Fruit fly (Drosophila melanogaster) whole organism, prepupa: ENCODE results near the gene CG12316.

Experiments
- Blimp-1 ChIP-seq: fragments of 200-800 bp; sonication (Bioruptor generic); optimal IDR thresholded peaks from 3 replicates; lab custom pipeline; 2017; ENCODE audit warnings: missing biosample characterization, missing genetic modification characterization, mild to moderate bottlenecking, moderate library complexity, missing genetic modification reagents
- CG10631 ChIP-seq: fragments of 200-800 bp; sonication (Bioruptor generic); optimal IDR thresholded peaks from 2 replicates; lab custom pipeline; 2016; ENCODE audit warnings: missing biosample characterization, missing genetic modification characterization
- CG10669 ChIP-seq: fragments of 200-800 bp; sonication (Bioruptor generic); optimal IDR thresholded peaks from 3 replicates; lab custom pipeline; 2018; ENCODE audit warnings: missing biosample characterization, mild to moderate bottlenecking, missing genetic modification characterization, moderate library complexity
- CG11762 ChIP-seq: fragments of 200-800 bp; sonication (Bioruptor generic); optimal IDR thresholded peaks from 3 replicates; lab custom pipeline; 2016; ENCODE audit warnings: missing biosample characterization, missing genetic modification characterization; ENCODE audit not compliant: insufficient read depth
- CG11902 ChIP-seq: fragments of 200-800 bp; sonication (Bioruptor generic); optimal IDR thresholded peaks from 3 replicates; lab custom pipeline; 2016; ENCODE audit warnings: missing biosample characterization, missing genetic modification characterization
- CG15336 ChIP-seq: fragments of 200-800 bp; sonication (Bioruptor generic); IDR thresholded peaks from 2 replicates; pipeline ENCODE4 v1.3.6; 2022; ENCODE audit warnings: missing biosample characterization, missing genetic modification characterization
- CG1621 ChIP-seq: fragments of 200-800 bp; sonication (Bioruptor generic); optimal IDR thresholded peaks from 3 replicates; lab custom pipeline; 2018; ENCODE audit warnings: missing biosample characterization, mild to moderate bottlenecking, missing genetic modification characterization
- CG16779 ChIP-seq: fragments of 200-800 bp; sonication (Bioruptor generic); optimal IDR thresholded peaks from 3 replicates; lab custom pipeline; 2017; ENCODE audit warnings: missing biosample characterization, mild to moderate bottlenecking, missing genetic modification characterization
- CG3032 ChIP-seq: fragments of 200-800 bp; optimal IDR thresholded peaks from 2 replicates; lab custom pipeline; 2019; ENCODE audit warnings: missing biosample characterization, mild to moderate bottlenecking, missing genetic modification characterization, moderate library complexity
- CG31627 ChIP-seq: fragments of 200-800 bp; sonication (Bioruptor generic); optimal IDR thresholded peaks from 3 replicates; lab custom pipeline; 2016; ENCODE audit warnings: missing biosample characterization, missing genetic modification characterization
- CG32006 ChIP-seq: fragments of 200-800 bp; sonication (Bioruptor generic); optimal IDR thresholded peaks from 3 replicates; lab custom pipeline; 2017; ENCODE audit warnings: missing biosample characterization, mild to moderate bottlenecking, missing genetic modification characterization
- CG34406 ChIP-seq: fragments of 200-800 bp; sonication (Bioruptor generic); optimal IDR thresholded peaks from 3 replicates; lab custom pipeline; 2016; ENCODE audit warnings: missing biosample characterization, missing genetic modification characterization
- CG6808 ChIP-seq: fragments of 200-800 bp; sonication (Bioruptor generic); optimal IDR thresholded peaks from 3 replicates; lab custom pipeline; 2017; ENCODE audit warnings: missing biosample characterization, missing genetic modification characterization, mild to moderate bottlenecking, moderate library complexity, missing genetic modification reagents
- CG6854 ChIP-seq: fragments of 200-800 bp; sonication (Bioruptor generic); optimal IDR thresholded peaks from 2 replicates; lab custom pipeline; 2017; ENCODE audit warnings: missing biosample characterization, mild to moderate bottlenecking, missing genetic modification characterization
- CG8632 ChIP-seq: fragments of 200-800 bp; sonication (Bioruptor generic); optimal IDR thresholded peaks from 3 replicates; lab custom pipeline; 2016; ENCODE audit warnings: missing biosample characterization, missing genetic modification characterization
- CG9139 ChIP-seq: fragments of 200-800 bp; sonication (Bioruptor generic); optimal IDR thresholded peaks from 3 replicates; lab custom pipeline; 2017; ENCODE audit warnings: missing biosample characterization, mild to moderate bottlenecking, missing genetic modification characterization
- Eip75B ChIP-seq: fragments of 200-800 bp; sonication (Bioruptor generic); optimal IDR thresholded peaks from 3 replicates; lab custom pipeline; 2016; ENCODE audit warnings: missing biosample characterization, missing genetic modification characterization
- Eip78C ChIP-seq: fragments of 200-800 bp; sonication (Bioruptor generic); peaks from one replicate; lab custom pipeline; 2016; ENCODE audit warnings: missing biosample characterization, missing genetic modification characterization
- Eip93F ChIP-seq: fragments of 200-800 bp; sonication (Bioruptor generic); optimal IDR thresholded peaks from 2 replicates; lab custom pipeline; 2016; ENCODE audit warnings: missing biosample characterization, mild to moderate bottlenecking, missing genetic modification characterization
- Ets21C ChIP-seq: fragments of 200-800 bp; sonication (Bioruptor generic); optimal IDR thresholded peaks from 3 replicates; lab custom pipeline; 2016; ENCODE audit warnings: missing biosample characterization, missing genetic modification characterization
- Ets96B ChIP-seq: fragments of 200-800 bp; optimal IDR thresholded peaks from 2 replicates; lab custom pipeline; 2019; ENCODE audit warnings: missing biosample characterization, mild to moderate bottlenecking, missing genetic modification characterization, moderate library complexity
- Gug ChIP-seq: fragments of 200-800 bp; sonication (Bioruptor generic); IDR thresholded peaks from 2 replicates; pipeline ENCODE4 v1.3.6; 2022; ENCODE audit warnings: missing biosample characterization, missing genetic modification characterization
- Hr38 ChIP-seq: sonication (Bioruptor generic); optimal IDR thresholded peaks from 2 replicates; lab custom pipeline; 2016; ENCODE audit warnings: missing biosample characterization, missing genetic modification characterization
- Hr39 ChIP-seq: fragments of 200-800 bp; sonication (Bioruptor generic); optimal IDR thresholded peaks from 2 replicates; lab custom pipeline; 2016; ENCODE audit warnings: missing biosample characterization, missing genetic modification characterization
- Hr4 ChIP-seq: fragments of 200-800 bp; sonication (Bioruptor generic); optimal IDR thresholded peaks from 3 replicates; lab custom pipeline; 2016; ENCODE audit warnings: missing biosample characterization, missing genetic modification characterization
- Lpt ChIP-seq: fragments of 200-800 bp; sonication (Bioruptor generic); optimal IDR thresholded peaks from 3 replicates; lab custom pipeline; 2016; ENCODE audit warnings: missing biosample characterization, missing genetic modification characterization
- Met ChIP-seq: fragments of 200-800 bp; sonication (Bioruptor generic); optimal IDR thresholded peaks from 3 replicates; lab custom pipeline; 2016; ENCODE audit warnings: missing biosample characterization, missing genetic modification characterization
- OdsH ChIP-seq: fragments of 200-800 bp; sonication (Bioruptor generic); optimal IDR thresholded peaks from 3 replicates; lab custom pipeline; 2016; ENCODE audit warnings: missing biosample characterization, missing genetic modification characterization
- Smox ChIP-seq: fragments of 200-800 bp; sonication (Bioruptor generic); optimal IDR thresholded peaks from 3 replicates; lab custom pipeline; 2016; ENCODE audit warnings: missing biosample characterization, missing genetic modification characterization
- Sox102F ChIP-seq: fragments of 200-800 bp; sonication (Bioruptor generic); optimal IDR thresholded peaks from 2 replicates; lab custom pipeline; 2016; ENCODE audit warnings: missing biosample characterization, mild to moderate bottlenecking, missing genetic modification characterization
- Sox15 ChIP-seq: fragments of 200-800 bp; sonication (Bioruptor generic); optimal IDR thresholded peaks from 3 replicates; lab custom pipeline; 2016; ENCODE audit warnings: missing biosample characterization, missing genetic modification characterization
- achi ChIP-seq: fragments of 200-800 bp; sonication (Bioruptor generic); optimal IDR thresholded peaks from 3 replicates; lab custom pipeline; 2016; ENCODE audit warnings: missing biosample characterization, missing genetic modification characterization
- acj6 ChIP-seq: fragments of 200-800 bp; sonication (Bioruptor generic); optimal IDR thresholded peaks from 3 replicates; lab custom pipeline; 2016; ENCODE audit warnings: missing biosample characterization, missing genetic modification characterization
- cyc ChIP-seq: fragments of 200-800 bp; sonication (Bioruptor generic); optimal IDR thresholded peaks from 3 replicates; lab custom pipeline; 2016; ENCODE audit warnings: missing biosample characterization, missing genetic modification characterization
- dsx ChIP-seq: fragments of 200-800 bp; optimal IDR thresholded peaks from 3 replicates; lab custom pipeline; 2019; ENCODE audit warnings: missing biosample characterization, mild to moderate bottlenecking, missing genetic modification characterization, moderate library complexity; ENCODE audit not compliant: poor library complexity, severe bottlenecking
- fd59A ChIP-seq: fragments of 200-800 bp; sonication (Bioruptor generic); optimal IDR thresholded peaks from 2 replicates; lab custom pipeline; 2017; ENCODE audit warnings: missing biosample characterization, mild to moderate bottlenecking, missing genetic modification characterization, missing genetic modification reagents
- fd85E ChIP-seq: fragments of 200-800 bp; sonication (Bioruptor generic); optimal IDR thresholded peaks from 3 replicates; lab custom pipeline; 2016; ENCODE audit warnings: missing biosample characterization, missing genetic modification characterization
- lz ChIP-seq: fragments of 200-800 bp; sonication (Bioruptor generic); optimal IDR thresholded peaks from 3 replicates; lab custom pipeline; 2016; ENCODE audit warnings: missing biosample characterization, missing genetic modification characterization
- net ChIP-seq: fragments of 200-800 bp; sonication (Bioruptor generic); optimal IDR thresholded peaks from 3 replicates; lab custom pipeline; 2016; ENCODE audit warnings: missing biosample characterization, missing genetic modification characterization
- pdm3 ChIP-seq: fragments of 200-800 bp; sonication (Bioruptor generic); optimal IDR thresholded peaks from 3 replicates; lab custom pipeline; 2016; ENCODE audit warnings: missing biosample characterization, missing genetic modification characterization
- salr ChIP-seq, 2 experiments: fragments of 200-800 bp; sonication (Bioruptor generic); optimal IDR thresholded peaks; 3 replicates each; lab custom pipeline; 2016 to 2018; ENCODE audit warnings: missing biosample characterization in 2 of 2, missing genetic modification characterization in 2 of 2, mild to moderate bottlenecking in 1 of 2
- spab ChIP-seq: fragments of 200-800 bp; sonication (Bioruptor generic); optimal IDR thresholded peaks from 2 replicates; lab custom pipeline; 2017; ENCODE audit warnings: missing biosample characterization, mild to moderate bottlenecking, missing genetic modification characterization, missing genetic modification reagents
- ss ChIP-seq, 2 experiments: fragments of 200-800 bp; sonication (Bioruptor generic); optimal IDR thresholded peaks; 2 replicates in 1 of 2; 3 replicates in 1 of 2; lab custom pipeline; 2017 to 2018; ENCODE audit warnings: mild to moderate bottlenecking in 2 of 2, missing biosample characterization in 2 of 2, missing genetic modification characterization in 2 of 2, moderate library complexity in 1 of 2
- svp ChIP-seq: fragments of 200-800 bp; sonication (Bioruptor generic); peaks from one replicate; lab custom pipeline; 2016; ENCODE audit warnings: missing biosample characterization, missing genetic modification characterization
- topi ChIP-seq: fragments of 200-800 bp; sonication (Bioruptor generic); optimal IDR thresholded peaks from 3 replicates; lab custom pipeline; 2016; ENCODE audit warnings: missing biosample characterization, missing genetic modification characterization
- vri ChIP-seq: fragments of 200-800 bp; sonication (Bioruptor generic); optimal IDR thresholded peaks from 3 replicates; lab custom pipeline; 2016; ENCODE audit warnings: missing biosample characterization, mild to moderate bottlenecking, missing genetic modification characterization

CG12316 gene

DNA sequence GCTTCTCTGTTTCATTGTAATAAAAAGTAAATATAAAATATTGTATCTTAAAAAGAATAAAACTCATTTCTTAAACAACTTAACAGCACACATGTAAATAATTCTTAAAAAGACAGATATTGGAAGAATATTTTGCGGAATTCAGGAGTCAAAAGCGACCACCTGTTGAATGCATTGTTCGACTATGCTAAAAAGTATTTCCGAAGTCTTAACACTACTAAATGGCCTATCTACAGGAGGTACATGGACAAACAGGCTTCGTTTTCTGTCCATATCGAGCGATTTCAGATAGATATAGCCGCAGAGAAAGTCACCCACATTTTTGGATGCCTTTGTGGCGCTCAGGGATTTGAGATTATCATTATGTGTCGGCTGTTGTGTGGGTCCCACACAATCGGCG lies 6.4 kb upstream of the CG12316 start:
- TF ChIP-seq CG1621 (tag; lab: Kevin White, UChicago) (no peak), spab (GFP tag; lab: Kevin White, UChicago) (no peak), OdsH (GFP tag; lab: Kevin White, UChicago) (no peak), Eip78C (GFP tag; lab: Kevin White, UChicago) (peak; percentile 23), fd59A (GFP tag; lab: Kevin White, UChicago) (no peak), CG9139 (GFP tag; lab: Kevin White, UChicago) (no peak), Hr4 (GFP tag; lab: Kevin White, UChicago) (no peak), CG15336 (GFP tag; lab: Robert Waterston, UW) (no peak)
- TF ChIP-seq, all 60 proteins: peak for 1

DNA sequence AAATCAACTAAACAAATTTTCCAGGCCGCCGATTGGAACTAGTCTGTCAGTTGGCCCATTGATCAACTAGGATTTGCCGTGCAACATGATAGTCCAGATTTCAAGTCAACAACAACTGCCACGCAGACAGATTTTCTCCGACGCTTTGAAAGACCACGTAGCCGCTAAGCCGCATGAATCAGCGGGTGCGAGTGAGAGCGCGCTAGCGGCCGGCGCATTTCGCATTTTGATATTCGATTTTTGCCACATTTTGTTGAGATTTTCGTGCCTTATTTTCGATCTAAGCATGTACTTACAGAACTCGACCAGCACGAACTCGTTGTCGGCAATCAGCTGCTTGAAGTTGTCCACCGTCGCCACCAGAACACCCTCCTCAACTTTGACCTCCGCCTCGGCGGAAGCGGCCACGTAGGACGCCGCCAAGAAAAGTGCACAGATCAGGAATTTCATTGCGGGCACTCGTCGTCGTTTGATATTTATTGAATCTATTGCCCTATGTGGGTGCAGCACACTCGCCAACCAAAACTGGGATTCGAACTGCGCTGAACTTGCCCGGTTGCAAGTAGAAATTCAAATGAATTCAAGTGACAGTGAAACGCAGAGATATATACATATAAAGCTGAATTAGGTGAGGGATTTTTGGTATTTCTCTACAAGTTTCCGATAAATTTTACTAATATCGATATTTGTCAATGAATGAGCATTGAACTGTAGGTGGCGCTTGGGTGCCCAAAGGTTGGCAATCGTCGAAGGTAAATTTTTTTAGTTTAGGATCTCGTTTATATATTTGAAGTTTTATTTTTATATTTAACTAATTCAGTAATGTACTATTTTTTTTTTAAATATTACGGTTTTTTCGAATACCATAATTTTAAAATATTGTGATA lies 5.5 kb upstream of the CG12316 start, which contains the start of gene Pdi:
Gene Pdi, minus strand, starts transcription at position 837 of the 887 bp plus-strand sequence.
- TF ChIP-seq acj6 (no peak), Hr39 (GFP tag; lab: Kevin White, UChicago) (no peak), Met (GFP tag; lab: Kevin White, UChicago) (no peak), CG16779 (peak; percentile 23), vri (GFP tag; lab: Kevin White, UChicago) (peak; percentile 57), cyc (GFP tag; lab: Kevin White, UChicago) (peak; percentile 2), Ets96B (tag; lab: Kevin White, UChicago) (no peak), lz (GFP tag; lab: Kevin White, UChicago) (peak; percentile 16), Gug (GFP tag; lab: Robert Waterston, UW) (no peak), Smox (GFP tag; lab: Kevin White, UChicago) (no peak), CG11762 (GFP tag; lab: Kevin White, UChicago) (no peak), dsx (GFP tag; lab: Kevin White, UChicago) (peak; percentile 20), Lpt (GFP tag; lab: Kevin White, UChicago) (no peak), CG34406 (GFP tag; lab: Kevin White, UChicago) (no peak), Eip93F (GFP tag; lab: Kevin White, UChicago) (no peak), CG6854 (GFP tag; lab: Kevin White, UChicago) (peak; percentile 41), salr (GFP tag; optimal IDR thresholded peaks at IDR 0.05; lab: Kevin White, UChicago) (no peak), spab (GFP tag; lab: Kevin White, UChicago) (no peak), CG3032 (tag; lab: Kevin White, UChicago) (peak; percentile 20), CG8632 (no peak), Ets21C (GFP tag; lab: Kevin White, UChicago) (no peak), Sox102F (GFP tag; lab: Kevin White, UChicago) (peak; percentile 37), svp (GFP tag; lab: Kevin White, UChicago) (peak; percentile 82), Hr4 (GFP tag; lab: Kevin White, UChicago) (no peak), fd85E (GFP tag; lab: Kevin White, UChicago) (no peak), Blimp-1 (GFP tag; lab: Kevin White, UChicago) (peak; percentile 9), CG1621 (tag; lab: Kevin White, UChicago) (no peak), CG11902 (no peak), ss (GFP tag; optimal IDR thresholded peaks at IDR 0.05; lab: Kevin White, UChicago) (peak in 1 of 2 experiments; percentile 16), CG31627 (GFP tag; lab: Kevin White, UChicago) (no peak), CG32006 (no peak), CG10669 (GFP tag; lab: Kevin White, UChicago) (no peak), achi (GFP tag; lab: Kevin White, UChicago) (peak; percentile 23), CG10631 (GFP tag; lab: Kevin White, UChicago) (no peak), CG9139 (GFP tag; lab: Kevin White, UChicago) (no peak), Sox15 (GFP tag; lab: Kevin White, UChicago) (no peak), net (GFP tag; lab: Kevin White, UChicago) (peak; percentile 15), pdm3 (no peak), topi (GFP tag; lab: Kevin White, UChicago) (peak; percentile 53), Hr38 (GFP tag; lab: Kevin White, UChicago) (no peak), OdsH (GFP tag; lab: Kevin White, UChicago) (no peak), Eip75B (GFP tag; lab: Kevin White, UChicago) (peak; percentile 29), Eip78C (GFP tag; lab: Kevin White, UChicago) (peak; percentile 81), CG15336 (GFP tag; lab: Robert Waterston, UW) (peak; percentile 12; the same call in 1 of the 2 replicates), CG6808 (GFP tag; lab: Kevin White, UChicago) (peak; percentile 9)
